Fruit fly (Drosophila melanogaster) whole organism, embryonic: ENCODE data around the gene CG32188.

Experiments
- Aef1 ChIP-seq: fragments of 200-800 bp; sonication (Bioruptor generic); IDR thresholded peaks from 3 replicates; pipeline ENCODE4 v1.3.6; 2022; ENCODE audit warnings: missing biosample characterization, missing genetic modification characterization
- Bgb ChIP-seq: fragments of 200-800 bp; sonication (Bioruptor generic); IDR thresholded peaks from 2 replicates; pipeline ENCODE4 v1.3.6; 2022; ENCODE audit warnings: missing biosample characterization, missing genetic modification characterization; ENCODE audit not compliant: partially characterized antibody
- CG10543 ChIP-seq: fragments of 200-800 bp; sonication (Bioruptor generic); optimal IDR thresholded peaks from 3 replicates; lab custom pipeline; 2017; ENCODE audit warnings: missing biosample characterization, mild to moderate bottlenecking, missing genetic modification characterization, moderate library complexity
- CG10565 ChIP-seq: fragments of 200-800 bp; sonication (Bioruptor generic); optimal IDR thresholded peaks from 3 replicates; lab custom pipeline; 2016; ENCODE audit warnings: missing biosample characterization, mild to moderate bottlenecking, missing genetic modification characterization
- CG10654 ChIP-seq: fragments of 200-800 bp; sonication (Bioruptor generic); optimal IDR thresholded peaks from 2 replicates; lab custom pipeline; 2016; ENCODE audit warnings: missing biosample characterization, missing genetic modification characterization
- CG12391 ChIP-seq: fragments of 200-800 bp; sonication (Bioruptor generic); optimal IDR thresholded peaks from 3 replicates; lab custom pipeline; 2018; ENCODE audit warnings: missing biosample characterization, mild to moderate bottlenecking, missing genetic modification characterization, moderate library complexity
- CG14860 ChIP-seq: fragments of 200-800 bp; sonication (Bioruptor generic); IDR thresholded peaks from 3 replicates; pipeline ENCODE4 v1.3.6; 2022; ENCODE audit warnings: missing biosample characterization, missing genetic modification characterization; ENCODE audit not compliant: partially characterized antibody
- CG15073 ChIP-seq: fragments of 200-800 bp; sonication (Bioruptor generic); optimal IDR thresholded peaks from 2 replicates; lab custom pipeline; 2016; ENCODE audit warnings: missing biosample characterization, missing genetic modification characterization
- CG16779 ChIP-seq: fragments of 200-800 bp; sonication (Bioruptor generic); IDR thresholded peaks from 2 replicates; pipeline ENCODE4 v1.3.6; 2022; ENCODE audit warnings: missing biosample characterization, missing genetic modification characterization
- CG16813 ChIP-seq: fragments of 200-800 bp; sonication (Bioruptor generic); IDR thresholded peaks from 3 replicates; pipeline ENCODE4 v1.3.6; 2022; ENCODE audit warnings: missing biosample characterization, missing genetic modification characterization; ENCODE audit not compliant: partially characterized antibody
- CG16863 ChIP-seq: fragments of 200-800 bp; sonication (Bioruptor generic); optimal IDR thresholded peaks from 3 replicates; lab custom pipeline; 2016; ENCODE audit warnings: missing biosample characterization, missing genetic modification characterization
- CG17359 ChIP-seq: fragments of 200-800 bp; sonication (Bioruptor generic); optimal IDR thresholded peaks from 3 replicates; lab custom pipeline; 2018; ENCODE audit warnings: missing biosample characterization, mild to moderate bottlenecking, missing genetic modification characterization, moderate library complexity
- CG17612 ChIP-seq: fragments of 200-800 bp; sonication (Bioruptor generic); IDR thresholded peaks from 2 replicates; pipeline ENCODE4 v1.3.6; 2022; ENCODE audit warnings: missing biosample characterization, missing genetic modification characterization
- CG2678 ChIP-seq: fragments of 200-800 bp; sonication (Bioruptor generic); optimal IDR thresholded peaks from 3 replicates; lab custom pipeline; 2019; ENCODE audit warnings: missing biosample characterization, mild to moderate bottlenecking, missing genetic modification characterization, moderate library complexity
- CG30020 ChIP-seq: fragments of 200-800 bp; optimal IDR thresholded peaks from 2 replicates; lab custom pipeline; 2019; ENCODE audit warnings: missing biosample characterization, mild to moderate bottlenecking, missing genetic modification characterization, moderate library complexity
- CG31388 ChIP-seq: fragments of 200-800 bp; sonication (Bioruptor generic); optimal IDR thresholded peaks from 2 replicates; lab custom pipeline; 2016; ENCODE audit warnings: missing biosample characterization, missing genetic modification characterization
- CG32767 ChIP-seq: fragments of 200-800 bp; sonication (Bioruptor generic); IDR thresholded peaks from 2 replicates; pipeline ENCODE4 v1.3.6; 2022; ENCODE audit warnings: missing biosample characterization, missing genetic modification characterization
- CG3281 ChIP-seq: fragments of 200-800 bp; sonication (Bioruptor generic); optimal IDR thresholded peaks from 3 replicates; lab custom pipeline; 2017; ENCODE audit warnings: missing biosample characterization, mild to moderate bottlenecking, missing genetic modification characterization
- CG33213 ChIP-seq: fragments of 200-800 bp; sonication (Bioruptor generic); optimal IDR thresholded peaks from 3 replicates; lab custom pipeline; 2016; ENCODE audit warnings: missing biosample characterization, missing genetic modification characterization
- CG34376 ChIP-seq: fragments of 200-800 bp; sonication (Bioruptor generic); optimal IDR thresholded peaks from 2 replicates; lab custom pipeline; 2018; ENCODE audit warnings: missing biosample characterization, mild to moderate bottlenecking, missing genetic modification characterization
- CG3726 ChIP-seq: fragments of 200-800 bp; sonication (Bioruptor generic); IDR thresholded peaks from 3 replicates; pipeline ENCODE4, ENCODE4 v1.3.6; 2022; ENCODE audit warnings: missing biosample characterization, missing genetic modification characterization
- CG3847 ChIP-seq: fragments of 200-800 bp; sonication (Bioruptor generic); IDR thresholded peaks from 2 replicates; pipeline ENCODE4 v1.3.6; 2022; ENCODE audit warnings: missing biosample characterization, missing genetic modification characterization
- CG4360 ChIP-seq: fragments of 200-800 bp; sonication (Bioruptor generic); IDR thresholded peaks from 2 replicates; pipeline ENCODE4 v1.3.6; 2022; ENCODE audit warnings: missing biosample characterization, missing genetic modification characterization
- CG43689 ChIP-seq: fragments of 200-800 bp; sonication (Bioruptor generic); IDR thresholded peaks from 2 replicates; pipeline ENCODE4 v1.3.6; 2022; ENCODE audit warnings: missing biosample characterization, missing genetic modification characterization
- CG6813 ChIP-seq: fragments of 200-800 bp; sonication (Bioruptor generic); optimal IDR thresholded peaks from 2 replicates; lab custom pipeline; 2017; ENCODE audit warnings: missing biosample characterization, missing genetic modification characterization, mild to moderate bottlenecking, moderate library complexity, missing genetic modification reagents
- CG9727 ChIP-seq: fragments of 200-800 bp; sonication (Bioruptor generic); optimal IDR thresholded peaks from 3 replicates; lab custom pipeline; 2017; ENCODE audit warnings: missing biosample characterization, mild to moderate bottlenecking, missing genetic modification characterization
- E2f1 ChIP-seq: fragments of 200-800 bp; sonication (Bioruptor generic); IDR thresholded peaks from 2 replicates; pipeline ENCODE4 v1.3.6; 2022; ENCODE audit warnings: missing biosample characterization, missing genetic modification characterization
- NFAT ChIP-seq: fragments of 200-800 bp; sonication (Bioruptor generic); IDR thresholded peaks from 2 replicates; pipeline ENCODE4 v1.3.6; 2022; ENCODE audit warnings: missing biosample characterization, missing genetic modification characterization
- Opbp ChIP-seq: fragments of 200-800 bp; sonication (Bioruptor generic); IDR thresholded peaks from 3 replicates; pipeline ENCODE4 v1.3.6; 2022; ENCODE audit warnings: missing biosample characterization, missing genetic modification characterization; ENCODE audit not compliant: partially characterized antibody
- Sox102F ChIP-seq: fragments of 200-800 bp; sonication (Bioruptor generic); optimal IDR thresholded peaks from 2 replicates; lab custom pipeline; 2018; ENCODE audit warnings: missing biosample characterization, mild to moderate bottlenecking, missing genetic modification characterization, moderate library complexity
- Xrp1 ChIP-seq: fragments of 200-800 bp; sonication (Bioruptor generic); IDR thresholded peaks from 2 replicates; pipeline ENCODE4 v1.3.6; 2022; ENCODE audit warnings: missing biosample characterization, missing genetic modification characterization
- ara ChIP-seq: fragments of 200-800 bp; sonication (Bioruptor generic); IDR thresholded peaks from 2 replicates; pipeline ENCODE4 v1.3.6; 2022; ENCODE audit warnings: missing biosample characterization, missing genetic modification characterization
- ci ChIP-seq: fragments of 200-800 bp; sonication (Bioruptor generic); IDR thresholded peaks from 3 replicates; pipeline ENCODE4 v1.3.6; 2022; ENCODE audit warnings: missing biosample characterization, missing genetic modification characterization
- danr ChIP-seq: fragments of 200-800 bp; sonication (Bioruptor generic); IDR thresholded peaks from 2 replicates; pipeline ENCODE4 v1.3.6; 2022; ENCODE audit warnings: missing biosample characterization, missing genetic modification characterization
- exex ChIP-seq: fragments of 200-800 bp; sonication (Bioruptor generic); optimal IDR thresholded peaks from 4 replicates; lab custom pipeline; 2018; ENCODE audit warnings: missing biosample characterization, mild to moderate bottlenecking, missing genetic modification characterization, moderate library complexity
- gfzf ChIP-seq: fragments of 200-800 bp; sonication (Bioruptor generic); optimal IDR thresholded peaks from 2 replicates; lab custom pipeline; 2016; ENCODE audit warnings: missing biosample characterization, mild to moderate bottlenecking, missing genetic modification characterization, moderate library complexity
- h ChIP-seq: fragments of >200 bp; optimal IDR thresholded peaks from 2 replicates; lab custom pipeline; 2017
- hb ChIP-seq: fragments of 200-800 bp; sonication (Bioruptor generic); IDR thresholded peaks from 3 replicates; pipeline ENCODE4 v1.3.6; 2022; ENCODE audit warnings: missing biosample characterization, missing genetic modification characterization; ENCODE audit not compliant: partially characterized antibody
- insv ChIP-seq, 2 experiments: fragments of 200-800 bp; sonication (Bioruptor generic); optimal IDR thresholded peaks; 3 replicates each; lab custom pipeline; 2016 to 2018; ENCODE audit warnings: missing biosample characterization in 2 of 2, missing genetic modification characterization in 2 of 2
- kay ChIP-seq: fragments of 200-800 bp; sonication (Bioruptor generic); optimal IDR thresholded peaks from 2 replicates; lab custom pipeline; 2016; ENCODE audit warnings: missing biosample characterization, missing genetic modification characterization
- ken ChIP-seq: fragments of 200-800 bp; sonication (Bioruptor generic); IDR thresholded peaks from 3 replicates; pipeline ENCODE4 v1.3.6; 2022; ENCODE audit warnings: missing biosample characterization, missing genetic modification characterization
- lmd ChIP-seq: fragments of 200-800 bp; sonication (Bioruptor generic); IDR thresholded peaks from 2 replicates; pipeline ENCODE4 v1.3.6; 2022; ENCODE audit warnings: missing biosample characterization, missing genetic modification characterization
- p53 ChIP-seq: fragments of 200-800 bp; sonication (Bioruptor generic); optimal IDR thresholded peaks from 2 replicates; lab custom pipeline; 2016; ENCODE audit warnings: missing biosample characterization, missing genetic modification characterization
- psq ChIP-seq: fragments of 200-800 bp; sonication (Bioruptor generic); optimal IDR thresholded peaks from 2 replicates; lab custom pipeline; 2017; ENCODE audit warnings: missing biosample characterization, missing genetic modification characterization
- pum ChIP-seq: fragments of 200-800 bp; sonication (Bioruptor generic); optimal IDR thresholded peaks from 2 replicates; lab custom pipeline; 2016; ENCODE audit warnings: missing biosample characterization, missing genetic modification characterization
- sens ChIP-seq: fragments of 200-800 bp; sonication (Bioruptor generic); peaks from one replicate; lab custom pipeline; 2016; ENCODE audit warnings: missing biosample characterization, missing genetic modification characterization
- sens-2 ChIP-seq: fragments of 200-800 bp; sonication (Bioruptor generic); IDR thresholded peaks from 2 replicates; pipeline ENCODE4 v1.3.6; 2022; ENCODE audit warnings: missing biosample characterization, missing genetic modification characterization
- slou ChIP-seq: fragments of 200-800 bp; sonication (Bioruptor generic); optimal IDR thresholded peaks from 3 replicates; lab custom pipeline; 2016; ENCODE audit warnings: missing biosample characterization, missing genetic modification characterization
- sr ChIP-seq: fragments of 200-800 bp; sonication (Bioruptor generic); IDR thresholded peaks from 3 replicates; pipeline ENCODE4 v1.3.6; 2022; ENCODE audit warnings: missing biosample characterization, missing genetic modification characterization
- vfl ChIP-seq: fragments of 200-800 bp; sonication (Bioruptor generic); optimal IDR thresholded peaks from 2 replicates; lab custom pipeline; 2016; ENCODE audit warnings: missing biosample characterization, missing genetic modification characterization

The CG32188 gene

DNA sequence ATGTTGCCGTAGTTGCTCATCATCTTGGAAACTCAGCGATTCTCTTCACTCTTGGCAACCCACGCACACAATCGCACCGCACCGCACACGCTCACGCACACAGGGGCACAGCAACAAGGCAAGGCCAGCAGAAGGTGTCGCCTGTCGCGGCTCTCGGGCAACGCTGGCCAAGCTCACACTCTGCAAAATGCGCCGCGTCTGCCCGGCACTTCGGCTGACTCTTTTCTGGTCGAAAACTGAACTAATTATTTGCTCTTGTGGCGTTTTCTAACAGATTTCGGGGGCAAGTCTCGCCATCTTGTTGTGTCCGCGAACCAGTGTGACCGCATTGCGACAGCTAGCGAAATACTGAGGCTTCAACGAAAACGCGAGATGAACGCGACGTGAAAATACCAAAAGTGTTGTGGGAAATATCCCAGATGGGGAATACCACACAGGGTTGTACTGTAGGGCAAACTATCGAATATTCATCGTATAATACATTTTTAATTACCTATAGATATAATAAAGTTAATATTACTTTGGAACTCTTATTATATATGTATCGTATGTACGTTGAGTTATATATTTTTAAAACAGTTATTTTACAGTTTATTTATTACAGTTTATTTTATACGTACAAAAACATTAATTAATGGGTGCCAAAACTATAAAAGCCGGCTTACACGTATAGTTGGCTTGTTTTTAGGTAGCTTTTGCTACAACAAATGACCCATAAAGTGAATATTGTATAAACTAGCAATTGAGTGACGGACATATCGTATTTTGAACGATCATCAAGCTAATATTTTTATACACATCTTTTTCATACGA is 12.9 kb upstream of the CG32188 start, which contains the start of the genes MED19 and CG7430 (continued):
- no peak for TF ChIP-seq CG14860 (GFP tag; lab: Robert Waterston, UW)
- TF ChIP-seq sr (GFP tag; lab: Robert Waterston, UW), result peak; percentile 65; the same call in 2 of the 3 replicates
- TF ChIP-seq CG32767 (GFP tag; lab: Robert Waterston, UW), result no peak
- peak; percentile 49 for TF ChIP-seq CG16813
- TF ChIP-seq danr (GFP tag; lab: Robert Waterston, UW), result no peak
- TF ChIP-seq CG15073 (GFP tag; lab: Kevin White, UChicago), result no peak
- TF ChIP-seq CG43689, result no peak
- no peak for TF ChIP-seq Sox102F
- no peak for TF ChIP-seq CG17612 (GFP tag; lab: Robert Waterston, UW)
- TF ChIP-seq NFAT, result peak; percentile 55
- TF ChIP-seq Aef1, result no peak
- TF ChIP-seq h, result no peak
- peak; percentile 28 for TF ChIP-seq CG4360
- TF ChIP-seq gfzf (GFP tag; lab: Kevin White, UChicago), result peak; percentile 87
- TF ChIP-seq pum (GFP tag; lab: Kevin White, UChicago), result no peak
- TF ChIP-seq psq (GFP tag; lab: Kevin White, UChicago), result no peak
- TF ChIP-seq hb (GFP tag; lab: Robert Waterston, UW), result no peak
- no peak for TF ChIP-seq CG3726 (GFP tag; lab: Robert Waterston, UW)
- TF ChIP-seq Bgb (GFP tag; lab: Robert Waterston, UW), result peak; percentile 63
- TF ChIP-seq CG2678, result no peak
- no peak for TF ChIP-seq CG16779 (GFP tag; lab: Robert Waterston, UW)
- peak; percentile 50 for TF ChIP-seq CG3281 (GFP tag; lab: Kevin White, UChicago)
- no peak for TF ChIP-seq ara (GFP tag; lab: Robert Waterston, UW)
- TF ChIP-seq CG33213, result peak; percentile 45
- no peak for TF ChIP-seq sens (GFP tag; lab: Kevin White, UChicago)
- peak; percentile 22 for TF ChIP-seq CG12391
- TF ChIP-seq CG6813, result no peak
- peak; percentile 60; the same call in 2 of the 3 replicates for TF ChIP-seq Opbp
- peak; percentile 30 for TF ChIP-seq CG10543
- TF ChIP-seq vfl (GFP tag; lab: Kevin White, UChicago), result no peak
- TF ChIP-seq CG10565 (GFP tag; lab: Kevin White, UChicago), result no peak
- TF ChIP-seq CG10654 (GFP tag; lab: Kevin White, UChicago), result no peak
- no peak for TF ChIP-seq insv (GFP tag; optimal IDR thresholded peaks at IDR 0.05; lab: Kevin White, UChicago)
- TF ChIP-seq kay (GFP tag; lab: Kevin White, UChicago), result no peak
- TF ChIP-seq CG3847 (GFP tag; lab: Robert Waterston, UW), result peak; percentile 27; the same call in 1 of the 2 replicates
- peak; percentile 36 for TF ChIP-seq CG30020 (tag; lab: Kevin White, UChicago)
- TF ChIP-seq E2f1 (GFP tag; lab: Robert Waterston, UW), result no peak
- TF ChIP-seq ken (GFP tag; lab: Robert Waterston, UW), result no peak

DNA sequence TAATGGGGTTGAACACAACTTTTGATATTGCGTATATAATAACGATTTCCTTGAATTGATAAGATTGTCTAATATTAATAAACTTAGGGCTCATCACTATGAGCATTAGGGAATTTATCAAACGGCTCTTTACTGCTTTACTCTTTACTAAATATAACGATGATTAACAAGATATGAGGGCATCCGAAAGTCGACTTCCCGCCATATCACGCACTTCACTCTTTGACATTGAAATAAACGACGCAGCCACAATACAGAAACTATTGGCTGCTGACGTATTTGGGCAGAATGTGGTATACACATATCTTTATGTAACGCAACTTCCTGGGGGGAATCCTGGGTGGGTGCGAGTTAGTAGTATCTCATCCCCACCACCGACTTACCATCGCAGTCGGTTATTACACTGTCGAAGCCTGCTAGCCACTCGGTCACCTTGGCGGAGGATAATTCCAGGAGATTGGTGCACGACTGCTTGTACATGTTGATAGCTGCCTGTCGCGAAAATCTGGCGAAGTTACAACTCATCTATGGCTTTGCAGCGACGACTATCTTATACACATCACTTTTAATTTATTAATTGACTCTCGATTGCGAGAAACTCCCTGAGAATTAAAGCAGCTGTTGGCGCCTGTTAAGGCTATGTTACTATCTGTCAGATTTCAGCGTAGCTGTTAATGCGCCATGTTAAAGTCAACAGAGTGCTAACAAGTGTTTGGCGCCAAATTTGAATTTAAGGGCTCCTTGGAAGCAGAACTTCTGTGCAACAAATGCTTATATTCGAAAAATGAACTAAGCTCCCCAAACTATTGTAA is 9.7 kb upstream of the CG32188 start, which contains the start of gene CG5567:
TSS of gene CG5567 (minus strand) at position 653 of the 812 bp plus-strand sequence.
- peak; percentile 82 for TF ChIP-seq sens (GFP tag; lab: Kevin White, UChicago)
- 0 out of 3 replicates have a peak, but pooled peaks have one; percentile 37 for TF ChIP-seq ci (GFP tag; lab: Robert Waterston, UW)
- TF ChIP-seq CG32767 (GFP tag; lab: Robert Waterston, UW), result peak; percentile 61; the same call in 1 of the 2 replicates
- TF ChIP-seq slou, result no peak
- TF ChIP-seq sens-2 (GFP tag; lab: Robert Waterston, UW), result no peak
- peak; percentile 26; the same call in 1 of the 2 replicates for TF ChIP-seq Xrp1 (GFP tag; lab: Robert Waterston, UW)
- TF ChIP-seq lmd (GFP tag; lab: Robert Waterston, UW), result peak; percentile 17; the same call in 1 of the 2 replicates
- TF ChIP-seq exex (tag; lab: Kevin White, UChicago), result peak; percentile 52
- TF ChIP-seq CG31388 (GFP tag; lab: Kevin White, UChicago), result no peak
- peak; percentile 47 for TF ChIP-seq CG34376 (GFP tag; lab: Kevin White, UChicago)
- no peak for TF ChIP-seq CG16863 (GFP tag; lab: Kevin White, UChicago)
- TF ChIP-seq CG9727 (GFP tag; lab: Kevin White, UChicago), result no peak
- TF ChIP-seq CG17359 (tag; lab: Kevin White, UChicago), result peak; percentile 9
- TF ChIP-seq p53, result no peak
